Worm (Caenorhabditis elegans) whole organism, L2 larva: ENCODE data around the gene sgca-1.

ENCODE experiments used
- C34F6.9 ChIP-seq: fragments of 150-350 bp; optimal IDR thresholded peaks from 2 replicates; lab custom pipeline; 2014; ENCODE audit warnings: missing biosample characterization, missing genetic modification characterization
- F13H6.1 ChIP-seq: sonication (generic microtip); optimal IDR thresholded peaks from 2 replicates; lab custom pipeline; 2016; ENCODE audit warnings: missing genetic modification characterization, missing compliant biosample characterization
- R02D3.7 ChIP-seq: fragments of 150-350 bp; optimal IDR thresholded peaks from 2 replicates; lab custom pipeline; 2014; ENCODE audit warnings: missing biosample characterization, missing genetic modification characterization
- Y55F3AM.14 ChIP-seq: fragments of 200-800 bp; sonication (Bioruptor generic); optimal IDR thresholded peaks from 2 replicates; lab custom pipeline; 2018; ENCODE audit warnings: mild to moderate bottlenecking, missing genetic modification characterization, missing compliant biosample characterization
- ZK546.5 ChIP-seq: sonication (generic microtip); optimal IDR thresholded peaks from 2 replicates; lab custom pipeline; 2017; ENCODE audit warnings: missing biosample characterization, missing genetic modification characterization
- alr-1 ChIP-seq: fragments of 150-350 bp; optimal IDR thresholded peaks from 2 replicates; lab custom pipeline; 2014; ENCODE audit warnings: missing biosample characterization, missing genetic modification characterization
- aly-2 ChIP-seq: fragments of 150-350 bp; optimal IDR thresholded peaks from 2 replicates; lab custom pipeline; 2014; ENCODE audit warnings: missing biosample characterization, missing genetic modification characterization
- ama-1 ChIP-seq: fragments of 150-350 bp; optimal IDR thresholded peaks from 2 replicates; lab custom pipeline; 2018; ENCODE audit warnings: inconsistent platforms
- blmp-1 ChIP-seq: sonication (generic microtip); optimal IDR thresholded peaks from 2 replicates; lab custom pipeline; 2017; ENCODE audit warnings: missing genetic modification characterization, mild to moderate bottlenecking, missing compliant biosample characterization, antibody characterized with exemption, moderate library complexity; ENCODE audit not compliant: insufficient read depth
- ceh-16 ChIP-seq: fragments of 150-350 bp; optimal IDR thresholded peaks from 2 replicates; lab custom pipeline; 2014; ENCODE audit warnings: missing biosample characterization, missing genetic modification characterization
- ceh-82 ChIP-seq: fragments of 150-350 bp; optimal IDR thresholded peaks from 2 replicates; lab custom pipeline; 2014; ENCODE audit warnings: missing biosample characterization, missing genetic modification characterization
- crh-2 ChIP-seq: sonication (generic microtip); optimal IDR thresholded peaks from 2 replicates; lab custom pipeline; 2017; ENCODE audit warnings: missing biosample characterization, missing genetic modification characterization
- egl-27 ChIP-seq: sonication (generic microtip); optimal IDR thresholded peaks from 3 replicates; lab custom pipeline; 2017; ENCODE audit warnings: missing biosample characterization, missing genetic modification reagents, missing genetic modification characterization
- elt-1 ChIP-seq: fragments of 150-350 bp; optimal IDR thresholded peaks from 2 replicates; lab custom pipeline; 2014; ENCODE audit warnings: missing biosample characterization, missing genetic modification characterization
- fos-1 ChIP-seq: fragments of 150-350 bp; optimal IDR thresholded peaks from 2 replicates; lab custom pipeline; 2014; ENCODE audit warnings: missing biosample characterization, missing genetic modification characterization
- gmeb-1 ChIP-seq: fragments of 150-350 bp; optimal IDR thresholded peaks from 2 replicates; lab custom pipeline; 2014; ENCODE audit warnings: missing biosample characterization, missing genetic modification characterization
- lin-11 ChIP-seq: fragments of 150-350 bp; sonication (generic microtip); optimal IDR thresholded peaks from 2 replicates; lab custom pipeline; 2014; ENCODE audit warnings: missing biosample characterization, missing genetic modification characterization, inconsistent platforms, mixed read lengths
- lin-13 ChIP-seq: fragments of 150-350 bp; optimal IDR thresholded peaks from 2 replicates; lab custom pipeline; 2014; ENCODE audit warnings: missing biosample characterization, missing genetic modification reagents, missing genetic modification characterization
- lsy-2 ChIP-seq, 2 experiments: fragments of 150-350 bp in 1 of 2; sonication (generic microtip) in 1 of 2; optimal IDR thresholded peaks; 2 replicates each; lab custom pipeline; 2014 to 2017; ENCODE audit warnings: missing biosample characterization in 2 of 2, missing genetic modification characterization in 2 of 2
- mab-5 ChIP-seq: fragments of 150-350 bp; optimal IDR thresholded peaks from 2 replicates; lab custom pipeline; 2014; ENCODE audit warnings: missing biosample characterization, missing genetic modification characterization
- mdl-1 ChIP-seq, 2 experiments: fragments of 150-350 bp in 1 of 2; sonication (generic microtip) in 1 of 2; optimal IDR thresholded peaks; 2 replicates each; lab custom pipeline; 2017; ENCODE audit warnings: missing biosample characterization in 2 of 2, missing genetic modification characterization in 2 of 2
- nhr-10 ChIP-seq: sonication (generic microtip); optimal IDR thresholded peaks from 2 replicates; lab custom pipeline; 2017; ENCODE audit warnings: missing biosample characterization, missing genetic modification characterization
- nhr-11 ChIP-seq: fragments of 150-350 bp; optimal IDR thresholded peaks from 2 replicates; lab custom pipeline; 2014; ENCODE audit warnings: missing biosample characterization, missing genetic modification characterization
- nhr-12 ChIP-seq: fragments of 150-350 bp; optimal IDR thresholded peaks from 2 replicates; lab custom pipeline; 2014; ENCODE audit warnings: missing biosample characterization, missing genetic modification characterization
- nhr-129 ChIP-seq: fragments of 150-350 bp; optimal IDR thresholded peaks from 2 replicates; lab custom pipeline; 2014; ENCODE audit warnings: missing biosample characterization, missing genetic modification characterization
- nhr-21 ChIP-seq: fragments of 150-350 bp; optimal IDR thresholded peaks from 2 replicates; lab custom pipeline; 2014; ENCODE audit warnings: missing biosample characterization, missing genetic modification characterization
- nhr-237 ChIP-seq: fragments of 150-350 bp; optimal IDR thresholded peaks from 2 replicates; lab custom pipeline; 2014; ENCODE audit warnings: missing biosample characterization, missing genetic modification characterization
- nhr-25 ChIP-seq: fragments of 150-350 bp; sonication (generic microtip); optimal IDR thresholded peaks from 3 replicates; lab custom pipeline; 2014; ENCODE audit warnings: missing biosample characterization, missing genetic modification characterization
- nhr-6 ChIP-seq: fragments of 150-350 bp; optimal IDR thresholded peaks from 2 replicates; lab custom pipeline; 2014; ENCODE audit warnings: missing biosample characterization, missing genetic modification characterization
- nhr-77 ChIP-seq: fragments of 150-350 bp; optimal IDR thresholded peaks from 2 replicates; lab custom pipeline; 2014; ENCODE audit warnings: missing biosample characterization, missing genetic modification characterization
- peb-1 ChIP-seq: fragments of 150-350 bp; optimal IDR thresholded peaks from 2 replicates; lab custom pipeline; 2014; ENCODE audit warnings: missing biosample characterization, missing genetic modification characterization
- sem-4 ChIP-seq: fragments of 150-350 bp; optimal IDR thresholded peaks from 2 replicates; lab custom pipeline; 2014; ENCODE audit warnings: missing biosample characterization, missing genetic modification reagents, missing genetic modification characterization
- sma-3 ChIP-seq: sonication (generic microtip); optimal IDR thresholded peaks from 2 replicates; lab custom pipeline; 2016; ENCODE audit warnings: missing genetic modification reagents, missing genetic modification characterization, missing compliant biosample characterization
- sma-9 ChIP-seq, 2 experiments: fragments of 150-350 bp in 1 of 2; sonication (generic microtip) in 1 of 2; optimal IDR thresholded peaks; 2 replicates each; lab custom pipeline; 2014 to 2016; ENCODE audit warnings: missing genetic modification characterization in 2 of 2, mild to moderate bottlenecking in 1 of 2, missing biosample characterization in 1 of 2, missing compliant biosample characterization in 1 of 2, missing genetic modification reagents in 1 of 2, moderate library complexity in 1 of 2
- unc-55 ChIP-seq: fragments of 150-350 bp; sonication (generic microtip); optimal IDR thresholded peaks from 3 replicates; lab custom pipeline; 2014; ENCODE audit warnings: missing biosample characterization, missing genetic modification reagents, missing genetic modification characterization
- unc-62 ChIP-seq: fragments of 150-350 bp; optimal IDR thresholded peaks from 2 replicates; lab custom pipeline; 2014; ENCODE audit warnings: missing biosample characterization, missing genetic modification reagents, missing genetic modification characterization
- zag-1 ChIP-seq: fragments of 150-350 bp; optimal IDR thresholded peaks from 2 replicates; lab custom pipeline; 2014; ENCODE audit warnings: missing biosample characterization, missing genetic modification characterization
- ztf-1 ChIP-seq: fragments of 200-800 bp; sonication (Bioruptor generic); conservative IDR thresholded peaks from 2 replicates; pipeline ENCODE4 v1.3.6; 2022; ENCODE audit warnings: missing genetic modification characterization, missing compliant biosample characterization
- ztf-11 ChIP-seq: sonication (generic microtip); optimal IDR thresholded peaks from 2 replicates; lab custom pipeline; 2017; ENCODE audit warnings: missing biosample characterization, missing genetic modification characterization
- ztf-4 ChIP-seq: fragments of 150-350 bp; optimal IDR thresholded peaks from 2 replicates; lab custom pipeline; 2014; ENCODE audit warnings: missing biosample characterization, missing genetic modification characterization

Gene sgca-1

DNA sequence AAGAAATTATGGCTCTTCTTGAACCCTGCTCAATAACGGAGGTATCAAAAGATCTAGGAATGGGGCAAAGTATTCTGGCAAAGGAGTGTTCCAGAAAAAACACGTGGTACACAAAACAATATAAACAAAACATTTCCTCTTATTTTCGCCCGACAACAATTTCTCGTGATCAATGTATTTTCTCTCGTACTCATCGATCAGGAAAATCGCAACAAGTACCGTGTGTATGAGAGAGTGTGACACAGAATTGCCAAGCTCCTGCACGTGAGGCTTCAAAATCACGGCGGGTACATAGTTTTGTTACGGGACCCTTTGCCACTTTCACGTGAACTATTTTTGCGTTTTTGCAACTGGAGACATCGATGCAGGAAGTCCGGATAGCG, 48.4 kb downstream of the sgca-1 start:
- TF ChIP-seq ceh-82 (tag; lab: Kevin White, UChicago) (no peak), F13H6.1 (tag; lab: Kevin White, UChicago) (peak; percentile 64), nhr-25 (tag; lab: Kevin White, UChicago) (peak; percentile 30), nhr-129 (tag; lab: Kevin White, UChicago) (peak; percentile 88), nhr-77 (tag; lab: Kevin White, UChicago) (no peak), nhr-6 (tag; lab: Kevin White, UChicago) (peak; percentile 0), gmeb-1 (tag; lab: Kevin White, UChicago) (peak; percentile 48), Y55F3AM.14 (GFP tag; lab: Kevin White, UChicago) (no peak), sma-3 (GFP tag; lab: Kevin White, UChicago) (peak; percentile 29), nhr-11 (no peak), lsy-2 (tag; optimal IDR thresholded peaks at IDR 0.05; lab: Kevin White, UChicago) (peak in 1 of 2 experiments; percentile 62), sma-9 (GFP tag; optimal IDR thresholded peaks at IDR 0.05; lab: Kevin White, UChicago) (peak; percentile 78), sma-9 (tag; optimal IDR thresholded peaks at IDR 0.05; lab: Kevin White, UChicago) (no peak), C34F6.9 (tag; lab: Kevin White, UChicago) (peak; percentile 29)

DNA sequence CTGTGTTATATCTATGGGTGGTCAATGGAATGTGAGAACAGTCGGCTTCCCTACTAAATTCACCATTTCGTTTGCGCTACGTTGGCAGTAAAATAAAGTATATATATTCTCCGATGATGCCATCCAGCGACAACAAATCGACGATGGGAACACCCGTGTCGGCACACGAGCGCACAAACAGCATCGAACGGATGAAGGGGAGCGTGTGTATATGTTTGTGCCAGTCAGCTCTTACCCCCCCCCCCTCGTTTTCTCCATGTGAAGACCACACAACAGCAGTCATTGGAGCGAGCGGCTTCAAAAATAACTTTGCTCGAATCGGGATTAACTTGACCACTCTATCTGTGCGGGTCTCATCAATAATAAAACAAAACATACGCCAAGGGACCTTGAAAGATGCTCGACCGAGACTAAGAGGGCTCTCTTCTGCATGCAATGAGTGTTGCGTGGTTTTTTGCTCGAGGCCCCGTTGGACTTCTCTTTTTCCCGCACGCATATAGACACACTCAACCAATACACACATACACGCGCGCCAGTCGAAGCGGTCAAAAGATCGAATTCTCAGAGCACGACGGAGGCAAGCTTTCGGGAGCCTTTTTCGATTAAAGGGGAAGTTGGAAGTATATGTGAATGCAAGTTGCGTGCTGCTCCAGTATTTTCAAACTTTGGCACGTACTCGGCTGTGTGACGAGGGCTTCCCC, 48.9 kb downstream of the sgca-1 start:
- TF ChIP-seq zag-1 (tag; lab: Kevin White, UChicago) (peak; percentile 67), sma-9 (GFP tag; optimal IDR thresholded peaks at IDR 0.05; lab: Kevin White, UChicago) (peak; percentile 38), sma-9 (tag; optimal IDR thresholded peaks at IDR 0.05; lab: Kevin White, UChicago) (no peak), mab-5 (tag; lab: Kevin White, UChicago) (peak; percentile 29), mdl-1 (tag; optimal IDR thresholded peaks at IDR 0.05; lab: Kevin White, UChicago) (peak; percentile 96 to 99), nhr-21 (tag; lab: Kevin White, UChicago) (no peak), elt-1 (tag; lab: Kevin White, UChicago) (no peak)
- TF ChIP-seq, all 48 proteins: peak for 4

ce11 chrX:6739034-6740008, 50.0 kb downstream of the sgca-1 start:
- TF ChIP-seq mab-5 (tag; lab: Kevin White, UChicago) (no peak), F13H6.1 (tag; lab: Kevin White, UChicago) (peak; percentile 7), C34F6.9 (tag; lab: Kevin White, UChicago) (peak; percentile 37), zag-1 (tag; lab: Kevin White, UChicago) (peak; percentile 38), lsy-2 (tag; optimal IDR thresholded peaks at IDR 0.05; lab: Kevin White, UChicago) (peak in 1 of 2 experiments; percentile 30), ceh-16 (tag; lab: Kevin White, UChicago) (no peak), ama-1 (lab: Kevin White, UChicago) (peak; percentile 7), ztf-1 (GFP tag; lab: Robert Waterston, UW) (no peak), ztf-4 (tag; lab: Kevin White, UChicago) (peak; percentile 43), gmeb-1 (tag; lab: Kevin White, UChicago) (peak; percentile 28), mdl-1 (tag; optimal IDR thresholded peaks at IDR 0.05; lab: Kevin White, UChicago) (peak; percentile 74 to 97), sem-4 (tag; lab: Kevin White, UChicago) (no peak), sma-9 (GFP tag; optimal IDR thresholded peaks at IDR 0.05; lab: Kevin White, UChicago) (peak; percentile 83), sma-9 (tag; optimal IDR thresholded peaks at IDR 0.05; lab: Kevin White, UChicago) (no peak), peb-1 (tag; lab: Kevin White, UChicago) (no peak), lin-11 (tag; lab: Kevin White, UChicago) (no peak), nhr-237 (tag; lab: Kevin White, UChicago) (no peak), nhr-12 (tag; lab: Kevin White, UChicago) (no peak), blmp-1 (tag; lab: Kevin White, UChicago) (peak; percentile 39), nhr-129 (tag; lab: Kevin White, UChicago) (peak; percentile 65), unc-62 (GFP tag; lab: Kevin White, UChicago) (no peak), egl-27 (no peak), lin-13 (GFP tag; lab: Kevin White, UChicago) (no peak), nhr-25 (tag; lab: Kevin White, UChicago) (peak; percentile 97), alr-1 (no peak), R02D3.7 (no peak), nhr-11 (no peak), ztf-11 (tag; lab: Kevin White, UChicago) (no peak), crh-2 (peak; percentile 51), ceh-82 (tag; lab: Kevin White, UChicago) (no peak), fos-1 (no peak), aly-2 (tag; lab: Kevin White, UChicago) (no peak), sma-3 (GFP tag; lab: Kevin White, UChicago) (peak; percentile 74), nhr-21 (tag; lab: Kevin White, UChicago) (peak; percentile 15), ZK546.5 (no peak), nhr-10 (tag; lab: Kevin White, UChicago) (no peak), unc-55 (no peak), elt-1 (tag; lab: Kevin White, UChicago) (no peak)
- TF ChIP-seq, all 48 proteins: peak for 15
